Fruit fly (Drosophila melanogaster) whole organism, embryonic: ENCODE measurements around the gene CG8630.

ENCODE experiments used
- CG10267 ChIP-seq: fragments of 200-800 bp; sonication (Bioruptor generic); optimal IDR thresholded peaks from 2 replicates; lab custom pipeline; 2018; ENCODE audit warnings: missing biosample characterization, mild to moderate bottlenecking, missing genetic modification characterization, moderate library complexity
- CG10431 ChIP-seq: fragments of 200-800 bp; sonication (Bioruptor generic); optimal IDR thresholded peaks from 3 replicates; lab custom pipeline; 2018; ENCODE audit warnings: missing biosample characterization, mild to moderate bottlenecking, missing genetic modification characterization
- CG11723 ChIP-seq: fragments of 200-800 bp; sonication (Bioruptor generic); optimal IDR thresholded peaks from 2 replicates; lab custom pipeline; 2017; ENCODE audit warnings: missing biosample characterization, mild to moderate bottlenecking, missing genetic modification characterization
- CG12744 ChIP-seq: fragments of 200-800 bp; sonication (Bioruptor generic); optimal IDR thresholded peaks from 2 replicates; lab custom pipeline; 2016; ENCODE audit warnings: missing biosample characterization, missing genetic modification characterization
- CG16863 ChIP-seq: fragments of 200-800 bp; sonication (Bioruptor generic); optimal IDR thresholded peaks from 3 replicates; lab custom pipeline; 2016; ENCODE audit warnings: missing biosample characterization, missing genetic modification characterization
- CG17385 ChIP-seq: fragments of 200-800 bp; sonication (Bioruptor generic); optimal IDR thresholded peaks from 3 replicates; lab custom pipeline; 2018; ENCODE audit warnings: missing biosample characterization, mild to moderate bottlenecking, missing genetic modification characterization
- CG17568 ChIP-seq: fragments of 200-800 bp; sonication (Bioruptor generic); optimal IDR thresholded peaks from 2 replicates; lab custom pipeline; 2018; ENCODE audit warnings: missing biosample characterization, mild to moderate bottlenecking, missing genetic modification characterization, moderate library complexity
- CG17912 ChIP-seq: fragments of 200-800 bp; sonication (Bioruptor generic); optimal IDR thresholded peaks from 2 replicates; lab custom pipeline; 2018; ENCODE audit warnings: missing biosample characterization, mild to moderate bottlenecking, missing genetic modification characterization
- CG18262 ChIP-seq: fragments of 200-800 bp; optimal IDR thresholded peaks from 3 replicates; lab custom pipeline; 2019; ENCODE audit warnings: missing biosample characterization, mild to moderate bottlenecking, missing genetic modification characterization, moderate library complexity
- CG18619 ChIP-seq: fragments of 200-800 bp; sonication (Bioruptor generic); optimal IDR thresholded peaks from 3 replicates; lab custom pipeline; 2017; ENCODE audit warnings: missing biosample characterization, mild to moderate bottlenecking, missing genetic modification characterization
- CG31441 ChIP-seq: fragments of 200-800 bp; sonication (Bioruptor generic); IDR thresholded peaks from 2 replicates; pipeline ENCODE4 v1.3.6; 2022; ENCODE audit warnings: missing biosample characterization, missing genetic modification characterization
- CG3847 ChIP-seq: fragments of 200-800 bp; sonication (Bioruptor generic); IDR thresholded peaks from 2 replicates; pipeline ENCODE4 v1.3.6; 2022; ENCODE audit warnings: missing biosample characterization, missing genetic modification characterization
- CG4424 ChIP-seq: fragments of 200-800 bp; sonication (Bioruptor generic); optimal IDR thresholded peaks from 3 replicates; lab custom pipeline; 2016; ENCODE audit warnings: missing biosample characterization, missing genetic modification characterization
- CG4707 ChIP-seq: fragments of 200-800 bp; sonication (Bioruptor generic); optimal IDR thresholded peaks from 2 replicates; lab custom pipeline; 2018; ENCODE audit warnings: missing biosample characterization, mild to moderate bottlenecking, missing genetic modification characterization, moderate library complexity
- CG5953 ChIP-seq: fragments of 200-800 bp; sonication (Bioruptor generic); IDR thresholded peaks from 2 replicates; pipeline ENCODE4 v1.3.6; 2022; ENCODE audit warnings: missing biosample characterization, missing genetic modification characterization
- CG7786 ChIP-seq: fragments of 200-800 bp; sonication (Bioruptor generic); optimal IDR thresholded peaks from 2 replicates; lab custom pipeline; 2016; ENCODE audit warnings: missing biosample characterization, missing genetic modification characterization
- CG7839 ChIP-seq: fragments of 200-800 bp; sonication (Bioruptor generic); optimal IDR thresholded peaks from 3 replicates; lab custom pipeline; 2018; ENCODE audit warnings: missing biosample characterization, mild to moderate bottlenecking, missing genetic modification characterization, moderate library complexity
- CG9817 ChIP-seq: fragments of 200-800 bp; sonication (Bioruptor generic); optimal IDR thresholded peaks from 2 replicates; lab custom pipeline; 2018; ENCODE audit warnings: missing biosample characterization, mild to moderate bottlenecking, missing genetic modification characterization, moderate library complexity
- CTCF ChIP-seq: fragments of 200-800 bp; sonication (Bioruptor generic); optimal IDR thresholded peaks from 2 replicates; lab custom pipeline; 2017; ENCODE audit warnings: missing biosample characterization, mild to moderate bottlenecking, missing genetic modification characterization, moderate library complexity
- CoRest ChIP-seq: fragments of 200-800 bp; sonication (Bioruptor generic); optimal IDR thresholded peaks from 3 replicates; lab custom pipeline; 2018; ENCODE audit warnings: missing biosample characterization, mild to moderate bottlenecking, missing genetic modification characterization, moderate library complexity
- D19A ChIP-seq: fragments of 200-800 bp; optimal IDR thresholded peaks from 3 replicates; lab custom pipeline; 2019; ENCODE audit warnings: missing biosample characterization, mild to moderate bottlenecking, missing genetic modification characterization, moderate library complexity
- Dref ChIP-seq: fragments of 200-800 bp; sonication (Bioruptor generic); IDR thresholded peaks from 2 replicates; pipeline ENCODE4 v1.3.6; 2022; ENCODE audit warnings: missing biosample characterization, missing genetic modification characterization
- E2f1 ChIP-seq: fragments of 200-800 bp; sonication (Bioruptor generic); IDR thresholded peaks from 2 replicates; pipeline ENCODE4 v1.3.6; 2022; ENCODE audit warnings: missing biosample characterization, missing genetic modification characterization
- Eip74EF ChIP-seq, 2 experiments: fragments of 200-800 bp in 1 of 2; fragments of >200 bp in 1 of 2; sonication (Bioruptor generic) in 1 of 2; optimal IDR thresholded peaks; 2 replicates each; lab custom pipeline; 2017 to 2019; ENCODE audit warnings: missing biosample characterization in 2 of 2, missing genetic modification characterization in 2 of 2, mild to moderate bottlenecking in 1 of 2, moderate library complexity in 1 of 2
- Gug ChIP-seq: fragments of 200-800 bp; sonication (Bioruptor generic); IDR thresholded peaks from 4 replicates; pipeline ENCODE4 v1.3.6; 2022; ENCODE audit warnings: missing biosample characterization, missing genetic modification characterization
- Hey ChIP-seq: fragments of 200-800 bp; sonication (Bioruptor generic); optimal IDR thresholded peaks from 3 replicates; lab custom pipeline; 2018; ENCODE audit warnings: missing biosample characterization, mild to moderate bottlenecking, missing genetic modification characterization
- HmgZ ChIP-seq: fragments of 200-800 bp; sonication (Bioruptor generic); optimal IDR thresholded peaks from 2 replicates; lab custom pipeline; 2018; ENCODE audit warnings: missing biosample characterization, mild to moderate bottlenecking, missing genetic modification characterization
- Hsf ChIP-seq: fragments of 200-800 bp; sonication (Bioruptor generic); optimal IDR thresholded peaks from 3 replicates; lab custom pipeline; 2016; ENCODE audit warnings: missing biosample characterization, missing genetic modification characterization
- Jarid2 ChIP-seq: fragments of 200-800 bp; sonication (Bioruptor generic); optimal IDR thresholded peaks from 3 replicates; lab custom pipeline; 2017; ENCODE audit warnings: mild to moderate bottlenecking, missing biosample characterization, missing genetic modification reagents, missing genetic modification characterization
- Med ChIP-seq: fragments of 200-800 bp; sonication (Bioruptor generic); peaks from one replicate; lab custom pipeline; 2016; ENCODE audit warnings: missing biosample characterization, missing genetic modification characterization, mild to moderate bottlenecking, inconsistent platforms, moderate library complexity
- Meics ChIP-seq: fragments of 200-800 bp; sonication (Bioruptor generic); optimal IDR thresholded peaks from 2 replicates; lab custom pipeline; 2017; ENCODE audit warnings: missing biosample characterization, mild to moderate bottlenecking, missing genetic modification characterization
- Mes4 ChIP-seq: fragments of 200-800 bp; sonication (Bioruptor generic); optimal IDR thresholded peaks from 2 replicates; lab custom pipeline; 2016; ENCODE audit warnings: missing biosample characterization, missing genetic modification characterization
- NfI ChIP-seq: fragments of 200-800 bp; sonication (Bioruptor generic); optimal IDR thresholded peaks from 3 replicates; lab custom pipeline; 2018; ENCODE audit warnings: missing biosample characterization, mild to moderate bottlenecking, missing genetic modification characterization, moderate library complexity
- PHDP ChIP-seq: fragments of 200-800 bp; sonication (Bioruptor generic); optimal IDR thresholded peaks from 3 replicates; lab custom pipeline; 2018; ENCODE audit warnings: missing biosample characterization, mild to moderate bottlenecking, missing genetic modification characterization, moderate library complexity
- Six4 ChIP-seq: fragments of 200-800 bp; sonication (Bioruptor generic); optimal IDR thresholded peaks from 2 replicates; lab custom pipeline; 2016; ENCODE audit warnings: missing biosample characterization, missing genetic modification characterization
- Sox102F ChIP-seq: fragments of 200-800 bp; sonication (Bioruptor generic); optimal IDR thresholded peaks from 2 replicates; lab custom pipeline; 2018; ENCODE audit warnings: missing biosample characterization, mild to moderate bottlenecking, missing genetic modification characterization, moderate library complexity
- YL-1 ChIP-seq: fragments of 200-800 bp; sonication (Bioruptor generic); optimal IDR thresholded peaks from 3 replicates; lab custom pipeline; 2017; ENCODE audit warnings: missing biosample characterization, mild to moderate bottlenecking, missing genetic modification characterization
- cg ChIP-seq: fragments of 200-800 bp; sonication (Bioruptor generic); optimal IDR thresholded peaks from 3 replicates; lab custom pipeline; 2019; ENCODE audit warnings: missing biosample characterization, mild to moderate bottlenecking, missing genetic modification characterization, moderate library complexity
- croc ChIP-seq: fragments of 200-800 bp; sonication (Bioruptor generic); conservative IDR thresholded peaks from 3 replicates; pipeline ENCODE4 v1.3.6; 2022; ENCODE audit warnings: missing biosample characterization, missing genetic modification characterization
- dpn ChIP-seq, 2 experiments: fragments of 200-800 bp; sonication (Bioruptor generic); optimal IDR thresholded peaks; 3 replicates each; lab custom pipeline; 2016; ENCODE audit warnings: missing biosample characterization in 2 of 2, missing genetic modification characterization in 2 of 2
- dysf ChIP-seq: fragments of 200-800 bp; sonication (Bioruptor generic); IDR thresholded peaks from 3 replicates; pipeline ENCODE4 v1.3.6; 2022; ENCODE audit warnings: missing biosample characterization, missing genetic modification characterization
- fd3F ChIP-seq: fragments of 200-800 bp; sonication (Bioruptor generic); optimal IDR thresholded peaks from 2 replicates; lab custom pipeline; 2018; ENCODE audit warnings: missing biosample characterization, mild to moderate bottlenecking, missing genetic modification characterization, moderate library complexity
- gcm ChIP-seq: fragments of 200-800 bp; sonication (Bioruptor generic); optimal IDR thresholded peaks from 2 replicates; lab custom pipeline; 2019; ENCODE audit warnings: missing biosample characterization, mild to moderate bottlenecking, missing genetic modification characterization, moderate library complexity
- gem ChIP-seq: fragments of 200-800 bp; sonication (Bioruptor generic); optimal IDR thresholded peaks from 2 replicates; lab custom pipeline; 2019; ENCODE audit warnings: missing biosample characterization, mild to moderate bottlenecking, missing genetic modification characterization, moderate library complexity
- knrl ChIP-seq: fragments of 200-800 bp; sonication (Bioruptor generic); IDR thresholded peaks from 3 replicates; pipeline ENCODE4 v1.3.6; 2022; ENCODE audit warnings: missing biosample characterization, missing genetic modification characterization; ENCODE audit not compliant: partially characterized antibody
- nmo ChIP-seq: fragments of 200-800 bp; sonication (Bioruptor generic); optimal IDR thresholded peaks from 2 replicates; lab custom pipeline; 2018; ENCODE audit warnings: missing biosample characterization, mild to moderate bottlenecking, missing genetic modification characterization, moderate library complexity
- oc ChIP-seq: fragments of 200-800 bp; sonication (Bioruptor generic); optimal IDR thresholded peaks from 2 replicates; lab custom pipeline; 2018; ENCODE audit warnings: missing biosample characterization, mild to moderate bottlenecking, missing genetic modification characterization, moderate library complexity
- sens-2 ChIP-seq: fragments of 200-800 bp; sonication (Bioruptor generic); IDR thresholded peaks from 2 replicates; pipeline ENCODE4 v1.3.6; 2022; ENCODE audit warnings: missing biosample characterization, missing genetic modification characterization
- ssp ChIP-seq: fragments of 200-800 bp; sonication (Bioruptor generic); IDR thresholded peaks from 2 replicates; pipeline ENCODE4 v1.3.6; 2022; ENCODE audit warnings: missing biosample characterization, missing genetic modification characterization
- stc ChIP-seq: fragments of 200-800 bp; sonication (Bioruptor generic); IDR thresholded peaks from 2 replicates; pipeline ENCODE4 v1.3.6; 2022; ENCODE audit warnings: missing biosample characterization, missing genetic modification characterization
- ttk ChIP-seq: fragments of 200-800 bp; sonication (Bioruptor generic); IDR thresholded peaks from 2 replicates; pipeline ENCODE4 v2.1.2; 2022; ENCODE audit warnings: missing biosample characterization, missing genetic modification characterization

CG8630 gene

DNA sequence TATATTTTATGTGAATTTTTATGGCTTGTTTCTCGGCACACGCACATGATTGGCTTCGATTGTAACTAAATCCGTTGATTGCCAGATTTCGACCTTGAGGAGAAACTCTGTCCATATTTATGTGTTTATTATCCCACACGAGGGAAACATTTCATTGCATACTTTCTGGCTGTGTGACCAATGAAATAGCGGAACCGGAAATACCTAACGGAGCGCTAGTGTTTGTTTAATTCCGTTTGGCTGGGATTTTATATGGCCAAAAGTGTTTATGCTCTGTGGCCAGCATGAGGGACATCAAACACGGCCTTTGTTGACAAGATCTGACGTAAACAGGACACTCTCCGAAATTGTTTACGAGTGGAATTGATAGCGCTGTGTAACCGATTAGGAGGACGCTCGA, 40.4 kb downstream of the CG8630 start (continued):
- TF ChIP-seq Sox102F (GFP tag; lab: Kevin White, UChicago) (peak; percentile 16), CG17568 (GFP tag; lab: Kevin White, UChicago) (no peak), dpn (GFP tag; optimal IDR thresholded peaks at IDR 0.05; lab: Kevin White, UChicago) (no peak), stc (GFP tag; lab: Robert Waterston, UW) (peak; percentile 57; the same call in 1 of the 2 replicates), CG11723 (GFP tag; lab: Kevin White, UChicago) (no peak), CoRest (tag; lab: Kevin White, UChicago) (peak; percentile 2), CG9817 (no peak), Gug (GFP tag; lab: Robert Waterston, UW) (no peak), gem (no peak), knrl (GFP tag; lab: Robert Waterston, UW) (no peak), Mes4 (GFP tag; lab: Kevin White, UChicago) (peak; percentile 30), CTCF (peak; percentile 35), CG16863 (GFP tag; lab: Kevin White, UChicago) (no peak), gcm (GFP tag; lab: Kevin White, UChicago) (no peak), dysf (GFP tag; lab: Robert Waterston, UW) (peak; percentile 16; the same call in 1 of the 3 replicates), CG10267 (no peak), Jarid2 (no peak), CG31441 (GFP tag; lab: Robert Waterston, UW) (peak; percentile 42), oc (tag; lab: Kevin White, UChicago) (peak; percentile 6), HmgZ (tag; lab: Kevin White, UChicago) (no peak), Hsf (GFP tag; lab: Kevin White, UChicago) (peak; percentile 4), Meics (GFP tag; lab: Kevin White, UChicago) (peak; percentile 31), CG18262 (tag; lab: Kevin White, UChicago) (no peak), fd3F (peak; percentile 15), Hey (no peak), CG18619 (GFP tag; lab: Kevin White, UChicago) (peak; percentile 21), CG5953 (no peak), CG12744 (GFP tag; lab: Kevin White, UChicago) (peak; percentile 31), Eip74EF (GFP tag; optimal IDR thresholded peaks at IDR 0.05; lab: Kevin White, UChicago) (peak in 1 of 2 experiments; percentile 23), D19A (no peak), sens-2 (GFP tag; lab: Robert Waterston, UW) (peak; percentile 16; the same call in 1 of the 2 replicates), Dref (no peak), CG17385 (peak; percentile 41), ssp (no peak), CG10431 (GFP tag; lab: Kevin White, UChicago) (no peak), CG4707 (GFP tag; lab: Kevin White, UChicago) (peak; percentile 51), CG7786 (no peak), CG17912 (GFP tag; lab: Kevin White, UChicago) (peak; percentile 8), cg (no peak), CG3847 (GFP tag; lab: Robert Waterston, UW) (no peak), Six4 (GFP tag; lab: Kevin White, UChicago) (no peak), nmo (peak; percentile 15), croc (GFP tag; lab: Robert Waterston, UW) (no peak; the same call in 2 of the 3 replicates), E2f1 (GFP tag; lab: Robert Waterston, UW) (no peak), PHDP (tag; lab: Kevin White, UChicago) (peak; percentile 52), ttk (GFP tag; lab: Robert Waterston, UW) (peak; percentile 30; the same call in 1 of the 2 replicates), NfI (GFP tag; lab: Kevin White, UChicago) (peak; percentile 66), CG7839 (tag; lab: Kevin White, UChicago) (peak; percentile 39), Med (peak; percentile 92), CG4424 (peak; percentile 20), YL-1 (no peak)
